Worm (Caenorhabditis elegans): ENCODE measurements around the gene Y57G11C.1131.

DNA sequence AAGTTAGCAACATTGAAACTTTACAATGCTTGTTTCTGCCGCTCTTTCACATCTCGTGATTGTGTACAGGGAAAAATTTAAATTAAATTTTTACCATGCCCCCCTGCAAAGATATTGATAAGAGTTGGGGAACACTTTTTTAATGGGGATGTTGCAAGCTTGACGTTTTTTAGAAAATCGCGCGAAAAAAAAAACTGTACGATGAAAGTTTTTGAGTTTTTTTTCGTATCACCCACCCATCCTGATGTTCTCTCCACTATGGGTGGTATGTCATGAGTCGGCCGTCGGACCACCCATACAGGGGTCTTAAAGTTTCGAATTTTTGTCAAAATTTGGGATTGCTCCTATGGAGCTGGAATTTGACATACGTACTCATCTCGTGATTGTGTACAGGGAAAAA is 16.3 kb downstream of the Y57G11C.1131 start:
- TF ChIP-seq nhr-25 (tag; optimal IDR thresholded peaks at IDR 0.05) (no peak), pqm-1 (tag; optimal IDR thresholded peaks at IDR 0.05) (no peak), nhr-23 (tag; optimal IDR thresholded peaks at IDR 0.05) (no peak), pha-4 (tag; optimal IDR thresholded peaks at IDR 0.05) (no peak)
